Fruit fly (Drosophila melanogaster) whole organism, pupa: ENCODE measurements around the gene cerv.

Source experiments
- CG10348 ChIP-seq: fragments of 200-800 bp; sonication (Bioruptor generic); IDR thresholded peaks from 2 replicates; pipeline ENCODE4 v1.3.6; 2022; ENCODE audit warnings: missing biosample characterization, missing genetic modification characterization
- CG13204 ChIP-seq: fragments of 200-800 bp; sonication (Bioruptor generic); optimal IDR thresholded peaks from 2 replicates; lab custom pipeline; 2018; ENCODE audit warnings: missing biosample characterization, mild to moderate bottlenecking, missing genetic modification characterization, moderate library complexity
- CG4496 ChIP-seq: fragments of 200-800 bp; sonication (Bioruptor generic); IDR thresholded peaks from 3 replicates; pipeline ENCODE4 v1.3.6; 2022; ENCODE audit warnings: missing biosample characterization, missing genetic modification characterization
- CG9948 ChIP-seq: fragments of 200-800 bp; sonication (Bioruptor generic); optimal IDR thresholded peaks from 2 replicates; lab custom pipeline; 2018; ENCODE audit warnings: missing biosample characterization, mild to moderate bottlenecking, missing genetic modification characterization, moderate library complexity
- D1 ChIP-seq: fragments of 200-800 bp; sonication (Bioruptor generic); optimal IDR thresholded peaks from 2 replicates; lab custom pipeline; 2018; ENCODE audit warnings: missing biosample characterization, mild to moderate bottlenecking, missing genetic modification characterization, moderate library complexity
- Pif1A ChIP-seq: fragments of 200-800 bp; sonication (Bioruptor generic); optimal IDR thresholded peaks from 3 replicates; lab custom pipeline; 2016; ENCODE audit warnings: missing biosample characterization, missing genetic modification characterization
- Pif1B ChIP-seq: fragments of 200-800 bp; sonication (Bioruptor generic); optimal IDR thresholded peaks from 3 replicates; lab custom pipeline; 2016; ENCODE audit warnings: missing biosample characterization, missing genetic modification characterization
- fd96Ca ChIP-seq: fragments of 200-800 bp; sonication (Bioruptor generic); IDR thresholded peaks from 3 replicates; pipeline ENCODE4 v1.3.6; 2022; ENCODE audit warnings: missing biosample characterization, missing genetic modification characterization

- peak; percentile 6 for TF ChIP-seq Pif1B (GFP tag; lab: Kevin White, UChicago)
- peak; percentile 11 for TF ChIP-seq CG13204 (GFP tag; lab: Kevin White, UChicago)
- TF ChIP-seq Pif1A (GFP tag; lab: Kevin White, UChicago): peak; percentile 1
- TF ChIP-seq D1: no peak
- no peak for TF ChIP-seq fd96Ca (GFP tag; lab: Robert Waterston, UW)
- peak; percentile 74; the same call in 2 of the 3 replicates for TF ChIP-seq CG4496 (GFP tag; lab: Robert Waterston, UW)
- TF ChIP-seq CG10348 (GFP tag; lab: Robert Waterston, UW): no peak
- TF ChIP-seq CG9948 (tag; lab: Kevin White, UChicago): no peak
Measured at dm6 chrX:15626279-15626678, 48.3 kb upstream of the cerv start.
